Worm (Caenorhabditis elegans) whole organism, L4 larva: ENCODE measurements around the gene F38E9.4.

ENCODE experiments used
- ces-1 ChIP-seq: fragments of 150-350 bp; sonication (generic microtip); optimal IDR thresholded peaks from 4 replicates; lab custom pipeline; 2014; ENCODE audit warnings: missing biosample characterization, missing genetic modification reagents, missing genetic modification characterization
- dpl-1 ChIP-seq: fragments of 150-350 bp; optimal IDR thresholded peaks from 2 replicates; lab custom pipeline; 2014; ENCODE audit warnings: missing biosample characterization, missing genetic modification reagents, missing genetic modification characterization
- lim-7 ChIP-seq: fragments of 200-800 bp; sonication (Bioruptor generic); IDR thresholded peaks from 2 replicates; pipeline ENCODE4 v1.3.6; 2022; ENCODE audit warnings: missing genetic modification characterization, missing compliant biosample characterization
- lsy-2 ChIP-seq, 2 experiments: fragments of 150-350 bp in 1 of 2; sonication (generic microtip) in 1 of 2; optimal IDR thresholded peaks; 2 replicates each; lab custom pipeline; 2014 to 2017; ENCODE audit warnings: missing biosample characterization in 2 of 2, missing genetic modification characterization in 2 of 2
- nhr-11 ChIP-seq: fragments of 150-350 bp; optimal IDR thresholded peaks from 2 replicates; lab custom pipeline; 2014; ENCODE audit warnings: missing biosample characterization, missing genetic modification characterization
- nhr-237 ChIP-seq: sonication (generic microtip); optimal IDR thresholded peaks from 2 replicates; lab custom pipeline; 2017; ENCODE audit warnings: missing biosample characterization, missing genetic modification characterization
- nhr-25 ChIP-seq: sonication (generic microtip); optimal IDR thresholded peaks from 2 replicates; lab custom pipeline; 2017; ENCODE audit warnings: missing genetic modification characterization, mild to moderate bottlenecking, missing compliant biosample characterization, antibody characterized with exemption, moderate library complexity, borderline replicate concordance; ENCODE audit not compliant: insufficient read depth
- php-3 ChIP-seq: fragments of 200-800 bp; sonication (Bioruptor generic); IDR thresholded peaks from 2 replicates; pipeline ENCODE4 v1.3.6; 2022; ENCODE audit warnings: missing genetic modification reagents, missing genetic modification characterization, missing compliant biosample characterization
- rbr-2 ChIP-seq: sonication (generic microtip); optimal IDR thresholded peaks from 2 replicates; lab custom pipeline; 2016; ENCODE audit warnings: missing genotype, missing genetic modification characterization, missing compliant biosample characterization
- snpc-4 ChIP-seq: fragments of 150-350 bp; optimal IDR thresholded peaks from 2 replicates; lab custom pipeline; 2014; ENCODE audit warnings: missing biosample characterization, missing genetic modification characterization
- ztf-7 ChIP-seq: fragments of 150-350 bp; optimal IDR thresholded peaks from 2 replicates; lab custom pipeline; 2014; ENCODE audit warnings: missing biosample characterization, missing genetic modification characterization

- no peak for TF ChIP-seq snpc-4 (tag; lab: Kevin White, UChicago)
- TF ChIP-seq nhr-25: no peak
- TF ChIP-seq ztf-7: no peak
- no peak for TF ChIP-seq lim-7 (GFP tag; lab: Robert Waterston, UW)
- no peak for TF ChIP-seq php-3 (GFP tag; lab: Robert Waterston, UW)
- no peak for TF ChIP-seq dpl-1 (GFP tag; lab: Kevin White, UChicago)
- TF ChIP-seq lsy-2 (tag; optimal IDR thresholded peaks at IDR 0.05; lab: Kevin White, UChicago): no peak
- TF ChIP-seq nhr-237 (tag; lab: Kevin White, UChicago): no peak
- TF ChIP-seq nhr-11: no peak
- no peak for TF ChIP-seq ces-1 (GFP tag; lab: Kevin White, UChicago)
- no peak for TF ChIP-seq rbr-2 (tag; lab: Kevin White, UChicago)
Measured at ce11 chrX:16466157-16466556, 14.4 kb downstream of the F38E9.4 start.
